Worm (Caenorhabditis elegans): Measurements from ENCODE around the gene ZC190.7.

ZC190.7 gene

DNA sequence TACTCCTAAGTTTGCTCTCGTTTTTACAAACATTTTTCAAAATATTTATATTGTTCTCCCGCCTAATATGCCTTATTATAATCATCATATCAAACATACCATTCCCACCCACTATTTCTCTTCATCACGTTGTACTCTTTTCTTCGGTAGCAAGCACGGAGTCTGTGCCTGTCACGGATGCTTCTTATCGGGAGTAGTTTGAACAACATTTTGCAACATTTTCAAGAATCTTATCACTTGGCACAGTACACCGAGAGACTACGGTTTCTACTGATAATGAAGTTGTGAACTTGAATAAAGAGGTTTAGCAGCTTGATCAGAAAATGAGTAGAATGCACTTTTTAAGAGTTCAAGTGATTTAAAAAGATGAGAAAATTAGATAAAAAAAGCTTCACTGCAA is 38.4 kb downstream of the ZC190.7 start:
- TF ChIP-seq unc-39 (tag; optimal IDR thresholded peaks at IDR 0.05), result no peak
- TF ChIP-seq hlh-1 (tag; optimal IDR thresholded peaks at IDR 0.05), result no peak
- TF ChIP-seq lin-13 (tag; optimal IDR thresholded peaks at IDR 0.05), result no peak
- no peak for TF ChIP-seq flh-1 (GFP tag; optimal IDR thresholded peaks at IDR 0.05)
- no peak for TF ChIP-seq tbx-8 (GFP tag; optimal IDR thresholded peaks at IDR 0.05)
- TF ChIP-seq ztf-11 (tag; optimal IDR thresholded peaks at IDR 0.05), result no peak
- TF ChIP-seq ham-2 (GFP tag; optimal IDR thresholded peaks at IDR 0.05), result no peak

- TF ChIP-seq bed-3 (GFP tag; optimal IDR thresholded peaks at IDR 0.05) (no peak), ces-1 (GFP tag; optimal IDR thresholded peaks at IDR 0.05) (no peak), blmp-1 (tag; optimal IDR thresholded peaks at IDR 0.05) (no peak), ceh-43 (GFP tag; optimal IDR thresholded peaks at IDR 0.05) (no peak), ceh-83 (GFP tag; optimal IDR thresholded peaks at IDR 0.05) (no peak), nhr-28 (tag; optimal IDR thresholded peaks at IDR 0.05) (no peak), flh-1 (GFP tag; optimal IDR thresholded peaks at IDR 0.05) (no peak), cnd-1 (tag; optimal IDR thresholded peaks at IDR 0.05) (no peak), ceh-39 (tag; optimal IDR thresholded peaks at IDR 0.05) (no peak), pha-4 (tag; optimal IDR thresholded peaks at IDR 0.05) (no peak), elt-3 (tag; optimal IDR thresholded peaks at IDR 0.05) (no peak), tbx-8 (GFP tag; optimal IDR thresholded peaks at IDR 0.05) (no peak), mls-2 (tag; optimal IDR thresholded peaks at IDR 0.05) (no peak), ztf-11 (tag; optimal IDR thresholded peaks at IDR 0.05) (no peak), lsy-2 (tag; optimal IDR thresholded peaks at IDR 0.05) (no peak), unc-120 (tag; optimal IDR thresholded peaks at IDR 0.05; ENCODE audit: poor library complexity, severe bottlenecking) (no peak), nhr-76 (tag; optimal IDR thresholded peaks at IDR 0.05) (no peak), lin-13 (tag; optimal IDR thresholded peaks at IDR 0.05) (no peak)
These were observed 43.6 kb downstream of the ZC190.7 start, which contains the start of gene asp-13 for ce11 chrV:8643093-8643492. asp-13 (minus strand) TSS chrV:8643193.

DNA sequence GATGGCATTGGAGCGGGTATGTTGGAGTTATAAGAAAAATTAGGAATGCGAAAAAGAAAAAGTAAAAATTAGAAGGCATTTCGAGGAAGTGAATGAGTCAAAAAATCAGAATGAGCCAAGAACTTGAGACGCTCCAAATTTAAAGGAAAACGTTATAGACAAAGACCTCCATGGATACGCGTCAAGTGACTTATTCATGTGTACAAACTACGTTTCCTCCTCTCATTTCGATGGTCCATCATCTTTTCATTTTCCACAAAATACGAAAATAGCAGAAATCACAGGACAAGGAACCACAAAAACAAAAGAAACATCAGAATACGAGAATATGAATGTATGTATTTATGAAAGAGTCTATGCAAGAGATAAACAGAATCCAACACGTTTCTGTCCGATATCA is 45.4 kb downstream of the ZC190.7 start, which contains the start of gene F28A12.3:
Gene F28A12.3 (minus strand): TSS at position 101 of the 400 bp plus-strand sequence.
- TF ChIP-seq nhr-237 (tag; optimal IDR thresholded peaks at IDR 0.05) (no peak), hlh-1 (tag; optimal IDR thresholded peaks at IDR 0.05) (no peak), ceh-83 (GFP tag; optimal IDR thresholded peaks at IDR 0.05) (no peak), zip-8 (tag; optimal IDR thresholded peaks at IDR 0.05) (no peak), sptf-1 (tag; optimal IDR thresholded peaks at IDR 0.05) (no peak), bed-3 (GFP tag; optimal IDR thresholded peaks at IDR 0.05) (no peak), elt-3 (tag; optimal IDR thresholded peaks at IDR 0.05) (no peak)

DNA sequence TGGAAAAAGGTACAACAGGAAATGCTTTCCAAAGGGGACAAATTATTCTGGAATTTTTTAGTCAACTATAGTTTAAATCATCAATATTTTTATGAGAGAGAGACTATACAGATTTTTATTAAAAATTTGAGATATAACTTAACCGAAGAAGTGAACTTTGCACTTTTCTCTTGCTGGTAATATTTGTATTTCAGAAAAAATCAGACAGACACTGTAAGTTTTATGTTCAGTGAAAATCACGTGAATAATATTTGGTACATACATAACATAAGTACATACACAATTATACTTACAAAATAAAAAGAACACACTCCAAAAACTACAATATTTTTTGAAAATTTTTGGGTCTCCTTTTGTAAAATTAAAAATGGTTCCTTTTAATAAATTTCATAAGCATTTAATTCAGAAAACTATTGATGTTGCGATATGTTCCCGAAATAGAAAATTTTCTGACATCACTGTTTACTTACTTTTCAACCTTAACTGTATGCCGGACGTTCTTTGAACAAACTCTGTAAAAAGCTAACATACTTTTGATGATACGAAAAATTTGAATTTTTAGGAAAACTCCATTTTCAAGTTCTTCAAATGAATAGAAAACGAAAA is 48.9 kb downstream of the ZC190.7 start, which contains the start of the genes F28A12.10 and acd-4:
Gene F28A12.10 (minus strand): TSS at position 101 of the 606 bp plus-strand sequence.
Gene acd-4 (plus strand): TSS at position 556 of the 606 bp plus-strand sequence.
- TF ChIP-seq mls-2 (tag; optimal IDR thresholded peaks at IDR 0.05), result no peak
- TF ChIP-seq sptf-1 (tag; optimal IDR thresholded peaks at IDR 0.05), result no peak
- no peak for TF ChIP-seq ceh-43 (GFP tag; optimal IDR thresholded peaks at IDR 0.05)
- TF ChIP-seq lin-13 (tag; optimal IDR thresholded peaks at IDR 0.05), result no peak
- TF ChIP-seq zip-8 (tag; optimal IDR thresholded peaks at IDR 0.05), result no peak
- TF ChIP-seq ceh-83 (GFP tag; optimal IDR thresholded peaks at IDR 0.05), result no peak
- no peak for TF ChIP-seq unc-120 (tag; optimal IDR thresholded peaks at IDR 0.05; ENCODE audit: poor library complexity, severe bottlenecking)

ce11 chrV:8636907-8637306 is 49.8 kb downstream of the ZC190.7 start, which contains the start of gene grl-12:
grl-12 (minus strand) TSS chrV:8637007.
- TF ChIP-seq snpc-4 (tag; optimal IDR thresholded peaks at IDR 0.05) (no peak), mls-2 (tag; optimal IDR thresholded peaks at IDR 0.05) (no peak), M03D4.4 (tag; optimal IDR thresholded peaks at IDR 0.05) (no peak), nhr-12 (tag; optimal IDR thresholded peaks at IDR 0.05) (no peak), bed-3 (GFP tag; optimal IDR thresholded peaks at IDR 0.05) (no peak), hlh-1 (tag; optimal IDR thresholded peaks at IDR 0.05) (no peak), lin-32 (GFP tag; optimal IDR thresholded peaks at IDR 0.05) (no peak), sem-2 (GFP tag; optimal IDR thresholded peaks at IDR 0.05) (no peak), mab-5 (tag; optimal IDR thresholded peaks at IDR 0.05) (no peak), cnd-1 (tag; optimal IDR thresholded peaks at IDR 0.05) (no peak), zip-8 (tag; optimal IDR thresholded peaks at IDR 0.05) (no peak)

Measured in whole organism, mixed stage, embryonic.